Worm (Caenorhabditis elegans) whole organism, dauer: ENCODE results near the gene hpo-6.

Source experiments
- unc-62 ChIP-seq: sonication (generic microtip); optimal IDR thresholded peaks from 2 replicates; lab custom pipeline; 2017; ENCODE audit warnings: missing biosample characterization, missing genetic modification reagents, missing genetic modification characterization

hpo-6 gene

DNA sequence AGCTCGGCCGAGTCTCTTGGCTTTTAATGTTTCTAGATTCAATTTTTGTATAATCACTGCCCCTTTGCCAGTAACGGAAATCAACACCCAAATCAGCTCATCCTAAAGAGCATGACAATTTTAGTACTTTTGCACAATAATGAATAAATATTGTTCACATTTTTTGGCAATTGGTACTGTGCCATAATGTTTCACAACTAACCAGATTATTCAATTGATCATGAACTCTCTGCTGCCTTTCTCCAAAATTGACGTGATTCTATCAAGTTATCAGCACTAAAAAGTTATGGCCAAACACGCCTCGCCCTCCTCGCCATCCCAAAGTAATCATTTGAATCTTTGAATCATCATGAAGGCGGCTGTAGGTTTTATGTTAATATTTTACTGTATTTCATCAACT, at the start of gene hpo-6:
TSS of gene hpo-6 (plus strand) at position 301 of the 400 bp plus-strand sequence.
- TF ChIP-seq unc-62 (GFP tag; lab: Kevin White, UChicago) = no peak

DNA sequence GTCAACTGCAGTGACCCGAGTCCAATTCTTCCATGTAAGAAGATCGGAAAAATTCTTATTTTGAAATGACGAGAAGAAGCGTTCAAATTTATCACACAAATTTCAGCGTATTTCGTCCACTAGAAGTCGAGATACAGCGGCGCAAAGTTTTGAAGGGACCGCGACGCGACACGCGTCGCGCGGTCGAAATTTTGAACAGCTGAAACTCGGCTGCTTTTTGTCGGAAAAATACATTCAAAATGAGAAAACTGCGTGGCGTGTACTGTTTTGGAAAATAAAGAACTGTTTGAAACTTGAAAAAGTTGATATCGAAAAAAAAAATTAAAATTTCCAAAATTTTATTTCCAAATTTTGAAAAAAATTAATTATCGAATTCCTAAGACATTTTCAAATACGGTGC, 49.0 kb upstream of the hpo-6 start:
- no peak for TF ChIP-seq unc-62 (GFP tag; lab: Kevin White, UChicago)

- TF ChIP-seq unc-62 (GFP tag; lab: Kevin White, UChicago) = no peak
Observed at ce11 chrIV:1514415-1514814, 47.6 kb upstream of the hpo-6 start.

- no peak for TF ChIP-seq unc-62 (GFP tag; lab: Kevin White, UChicago)
Observed at ce11 chrIV:1515891-1516290, 46.1 kb upstream of the hpo-6 start.

ce11 chrIV:1516527-1516926, 45.5 kb upstream of the hpo-6 start, which contains the start of gene clec-172:
Gene clec-172 (minus strand): TSS chrIV:1516627.
- no peak for TF ChIP-seq unc-62 (GFP tag; lab: Kevin White, UChicago)

ce11 chrIV:1521224-1521623, 40.8 kb upstream of the hpo-6 start, which contains the start of gene K03H6.4:
Gene K03H6.4 (minus strand): TSS chrIV:1521324.
- no peak for TF ChIP-seq unc-62 (GFP tag; lab: Kevin White, UChicago)

DNA sequence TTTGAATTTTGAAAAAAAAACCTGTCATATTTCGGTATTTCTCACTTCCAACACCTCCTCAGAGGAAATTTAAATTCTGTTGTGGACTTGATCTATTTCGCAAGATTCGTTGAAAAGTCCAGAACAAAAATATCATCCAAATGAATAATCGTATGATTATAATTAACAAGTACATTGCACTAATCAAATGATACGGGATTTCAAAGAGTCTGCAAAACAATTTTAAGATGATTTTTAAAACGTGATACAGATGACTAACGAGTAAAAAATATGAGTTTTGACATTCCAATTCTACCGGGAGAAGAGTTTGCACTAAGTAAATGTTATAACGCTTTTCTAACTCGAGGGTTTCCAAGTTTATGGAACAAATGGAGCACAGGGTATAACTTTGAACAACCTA, 39.6 kb upstream of the hpo-6 start:
- no peak for TF ChIP-seq unc-62 (GFP tag; lab: Kevin White, UChicago)

DNA sequence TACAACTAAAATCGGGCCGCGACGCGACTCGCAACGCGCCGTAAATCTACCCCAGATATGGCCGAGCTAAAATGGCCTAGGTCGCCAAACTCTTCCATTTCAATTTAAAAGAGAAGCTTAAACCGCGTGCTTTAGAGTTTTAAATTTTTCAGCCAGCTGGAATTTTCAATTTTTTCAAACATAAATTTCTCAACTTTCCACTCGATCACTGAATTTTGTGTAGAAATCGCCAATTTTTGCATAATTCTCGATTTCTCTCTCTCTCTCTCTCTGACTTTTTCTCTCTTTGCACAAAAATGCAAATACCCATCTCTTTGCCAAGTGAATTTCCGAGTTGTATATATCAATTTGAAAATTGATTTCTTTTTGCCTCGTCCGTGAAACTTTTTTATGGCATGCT, 38.6 kb upstream of the hpo-6 start, which contains the start of gene K03H6.1:
TSS of gene K03H6.1 (plus strand) at position 301 of the 400 bp plus-strand sequence.
- no peak for TF ChIP-seq unc-62 (GFP tag; lab: Kevin White, UChicago)

ce11 chrIV:1536316-1536715, 25.7 kb upstream of the hpo-6 start, which contains the start of gene K03H6.5:
Gene K03H6.5 (minus strand): TSS chrIV:1536416.
- no peak for TF ChIP-seq unc-62 (GFP tag; lab: Kevin White, UChicago)

ce11 chrIV:1547129-1547528, 14.9 kb upstream of the hpo-6 start:
- TF ChIP-seq unc-62 (GFP tag; lab: Kevin White, UChicago) = no peak

DNA sequence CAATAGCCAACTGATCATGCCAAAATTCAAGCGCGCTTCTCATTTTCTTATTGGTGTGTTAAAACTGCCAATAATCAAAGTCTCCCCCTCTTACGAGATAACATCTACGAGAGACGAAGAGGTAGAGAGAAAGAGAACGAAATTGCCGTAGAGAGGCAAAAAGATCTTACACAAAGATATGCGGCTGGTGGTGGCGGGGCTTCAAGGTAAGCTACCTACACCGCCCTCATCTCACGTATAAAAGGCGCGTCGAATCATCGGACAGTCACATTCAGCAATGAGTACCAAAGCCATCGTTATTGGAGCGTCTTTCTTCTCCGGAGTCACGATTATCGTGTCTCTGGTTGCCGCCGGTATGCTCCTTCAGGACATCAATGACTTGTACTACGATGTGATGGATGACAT, 13.5 kb upstream of the hpo-6 start, which contains the start of gene col-107:
TSS of gene col-107 (plus strand) at position 265 of the 405 bp plus-strand sequence.
- TF ChIP-seq unc-62 (GFP tag; lab: Kevin White, UChicago) = no peak

DNA sequence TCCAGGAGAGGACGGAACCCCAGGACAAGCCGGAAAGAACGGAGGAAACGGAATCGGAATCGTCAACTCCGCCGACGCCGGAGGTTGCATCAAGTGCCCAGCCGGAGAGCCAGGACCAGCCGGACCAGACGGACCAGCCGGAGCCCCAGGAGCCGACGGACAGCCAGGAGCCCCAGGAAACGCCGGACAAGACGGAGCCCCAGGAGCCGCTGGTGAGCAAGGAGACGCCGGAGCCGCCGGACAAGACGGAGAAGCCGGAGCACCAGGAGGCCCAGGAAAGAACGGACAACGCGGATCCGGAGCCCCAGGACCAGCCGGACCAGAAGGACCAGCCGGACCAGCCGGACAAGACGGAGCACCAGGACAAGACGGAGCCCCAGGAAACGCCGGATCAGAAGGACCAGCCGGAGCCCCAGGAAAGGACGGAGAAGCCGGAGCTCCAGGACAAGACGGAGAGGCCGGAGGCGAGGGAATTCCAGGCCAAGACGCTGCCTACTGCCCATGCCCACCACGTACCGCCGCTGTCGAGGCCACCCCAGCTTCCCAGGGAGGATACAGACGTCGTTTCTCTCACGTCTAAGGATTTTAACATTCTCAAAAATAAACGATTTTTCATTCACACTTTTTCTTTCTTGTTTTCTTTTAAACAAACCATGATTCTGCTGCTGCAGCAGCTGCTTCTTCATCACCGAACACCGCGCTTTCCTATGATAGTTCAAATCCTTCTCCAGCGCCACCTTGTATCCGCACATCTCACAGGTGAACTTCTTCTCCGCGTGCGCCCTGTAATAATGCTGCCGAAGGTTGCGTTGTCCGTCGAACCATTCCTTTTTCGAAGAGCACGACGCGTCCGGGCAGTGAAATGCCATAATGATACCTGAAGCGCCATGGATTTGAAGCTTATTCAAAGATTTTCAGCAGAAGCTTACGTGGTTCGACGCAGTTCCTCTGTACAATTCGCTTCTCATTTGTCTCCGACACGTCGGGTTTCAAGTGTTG, 12.6 kb upstream of the hpo-6 start:
- no peak for TF ChIP-seq unc-62 (GFP tag; lab: Kevin White, UChicago)

DNA sequence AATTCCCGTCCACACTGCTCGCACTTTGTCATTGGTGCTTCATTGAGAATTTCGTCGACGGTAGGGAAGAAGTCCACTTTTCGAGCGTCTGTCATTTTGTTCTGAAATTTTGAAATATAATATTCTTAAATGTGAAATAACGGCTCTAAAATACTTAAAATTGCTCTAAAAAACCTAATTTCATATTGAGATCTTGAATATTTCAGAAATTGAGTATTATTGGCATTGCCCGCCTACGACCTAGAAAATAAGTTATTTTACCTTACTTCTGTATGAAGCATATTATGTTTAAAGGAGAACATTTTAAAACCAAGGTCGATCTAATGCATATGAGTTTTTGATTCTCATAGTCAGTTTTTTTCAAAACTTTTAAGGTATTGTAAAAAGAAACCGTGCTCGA, 11.9 kb upstream of the hpo-6 start, which contains the start of gene C34H4.5:
TSS of gene C34H4.5 (minus strand) at position 101 of the 400 bp plus-strand sequence.
- no peak for TF ChIP-seq unc-62 (GFP tag; lab: Kevin White, UChicago)

ce11 chrIV:1550578-1550977, 11.4 kb upstream of the hpo-6 start, which contains the start of gene tag-244:
Gene tag-244 (plus strand): TSS chrIV:1550878.
- no peak for TF ChIP-seq unc-62 (GFP tag; lab: Kevin White, UChicago)

- TF ChIP-seq unc-62 (GFP tag; lab: Kevin White, UChicago) = no peak
Observed at ce11 chrIV:1553195-1553918, 8.6 kb upstream of the hpo-6 start, which contains the start of gene C34H4.2. Gene C34H4.2 (plus strand): TSS chrIV:1553752.
